Worm (Caenorhabditis elegans) whole organism, late embryonic: ENCODE data around the gene mltn-9.

Source experiments
- C08G9.2 ChIP-seq: sonication (generic microtip); optimal IDR thresholded peaks from 2 replicates; lab custom pipeline; 2016; ENCODE audit warnings: mild to moderate bottlenecking, missing genetic modification characterization, moderate library complexity, missing compliant biosample characterization
- K09A11.1 ChIP-seq: sonication (generic microtip); optimal IDR thresholded peaks from 2 replicates; lab custom pipeline; 2017; ENCODE audit warnings: antibody characterized with exemption, mild to moderate bottlenecking, missing genetic modification characterization, missing compliant biosample characterization; ENCODE audit not compliant: insufficient read depth
- Y22D7AL.16 ChIP-seq: sonication (generic microtip); optimal IDR thresholded peaks from 2 replicates; lab custom pipeline; 2016; ENCODE audit warnings: missing genetic modification characterization, missing compliant biosample characterization
- ahr-1 ChIP-seq: sonication (generic microtip); optimal IDR thresholded peaks from 2 replicates; lab custom pipeline; 2016; ENCODE audit warnings: missing genetic modification characterization, missing compliant biosample characterization
- ama-1 ChIP-seq: fragments of 150-350 bp; optimal IDR thresholded peaks from 2 replicates; lab custom pipeline; 2014
- ceh-14 ChIP-seq: sonication (generic microtip); optimal IDR thresholded peaks from 2 replicates; lab custom pipeline; 2016; ENCODE audit warnings: missing genotype, missing genetic modification characterization, missing compliant biosample characterization
- ceh-18 ChIP-seq: sonication (generic microtip); optimal IDR thresholded peaks from 2 replicates; lab custom pipeline; 2016; ENCODE audit warnings: missing genetic modification characterization, missing compliant biosample characterization
- ceh-19 ChIP-seq: fragments of 200-800 bp; sonication (Bioruptor generic); optimal IDR thresholded peaks from 2 replicates; lab custom pipeline; 2018; ENCODE audit warnings: mild to moderate bottlenecking, missing genetic modification characterization, missing compliant biosample characterization
- ceh-22 ChIP-seq: sonication (generic microtip); optimal IDR thresholded peaks from 2 replicates; lab custom pipeline; 2017; ENCODE audit warnings: missing biosample characterization, missing genetic modification characterization
- dve-1 ChIP-seq: sonication (generic microtip); optimal IDR thresholded peaks from 2 replicates; lab custom pipeline; 2017; ENCODE audit warnings: antibody characterized with exemption, mild to moderate bottlenecking, missing genetic modification characterization, missing compliant biosample characterization
- elt-2 ChIP-seq: sonication (generic microtip); optimal IDR thresholded peaks from 2 replicates; lab custom pipeline; 2016; ENCODE audit warnings: missing genetic modification reagents, missing genetic modification characterization, missing compliant biosample characterization
- elt-4 ChIP-seq: sonication (generic microtip); optimal IDR thresholded peaks from 2 replicates; lab custom pipeline; 2016; ENCODE audit warnings: missing genetic modification characterization, missing compliant biosample characterization
- eyg-1 ChIP-seq: sonication (generic microtip); optimal IDR thresholded peaks from 2 replicates; lab custom pipeline; 2016; ENCODE audit warnings: missing genotype, missing genetic modification characterization, missing compliant biosample characterization
- fax-1 ChIP-seq: sonication (generic microtip); optimal IDR thresholded peaks from 2 replicates; lab custom pipeline; 2016; ENCODE audit warnings: missing genotype, missing genetic modification characterization, missing compliant biosample characterization
- gmeb-2 ChIP-seq: sonication (generic microtip); optimal IDR thresholded peaks from 2 replicates; lab custom pipeline; 2016; ENCODE audit warnings: missing genetic modification characterization, inconsistent platforms, missing compliant biosample characterization
- hlh-13 ChIP-seq: fragments of 200-800 bp; sonication (Bioruptor generic); optimal IDR thresholded peaks from 2 replicates; lab custom pipeline; 2018; ENCODE audit warnings: mild to moderate bottlenecking, missing genetic modification characterization, missing compliant biosample characterization
- hlh-15 ChIP-seq: sonication (generic microtip); optimal IDR thresholded peaks from 2 replicates; lab custom pipeline; 2016; ENCODE audit warnings: missing genetic modification characterization, missing compliant biosample characterization
- hlh-30 ChIP-seq: sonication (generic microtip); optimal IDR thresholded peaks from 2 replicates; lab custom pipeline; 2017; ENCODE audit warnings: antibody characterized with exemption, missing genetic modification characterization, missing compliant biosample characterization; ENCODE audit not compliant: insufficient read depth
- hlh-6 ChIP-seq: sonication (generic microtip); optimal IDR thresholded peaks from 2 replicates; lab custom pipeline; 2016; ENCODE audit warnings: missing genotype, missing genetic modification characterization, missing compliant biosample characterization
- lim-6 ChIP-seq: sonication (generic microtip); optimal IDR thresholded peaks from 2 replicates; lab custom pipeline; 2016; ENCODE audit warnings: missing genetic modification characterization, missing compliant biosample characterization
- lin-11 ChIP-seq: fragments of 200-800 bp; sonication (Bioruptor generic); optimal IDR thresholded peaks from 2 replicates; lab custom pipeline; 2018; ENCODE audit warnings: mild to moderate bottlenecking, missing genetic modification characterization, missing compliant biosample characterization
- nfya-1 ChIP-seq: sonication (generic microtip); optimal IDR thresholded peaks from 2 replicates; lab custom pipeline; 2017; ENCODE audit warnings: missing genetic modification characterization, mild to moderate bottlenecking, missing compliant biosample characterization, antibody characterized with exemption, moderate library complexity
- nhr-11 ChIP-seq: fragments of 150-350 bp; optimal IDR thresholded peaks from 2 replicates; lab custom pipeline; 2014; ENCODE audit warnings: missing biosample characterization, missing genetic modification characterization
- nhr-232 ChIP-seq: sonication (generic microtip); optimal IDR thresholded peaks from 2 replicates; lab custom pipeline; 2016; ENCODE audit warnings: missing genetic modification characterization, missing compliant biosample characterization
- npax-4 ChIP-seq: sonication (generic microtip); optimal IDR thresholded peaks from 2 replicates; lab custom pipeline; 2016; ENCODE audit warnings: missing genetic modification characterization, missing compliant biosample characterization
- pag-3 ChIP-seq: sonication (generic microtip); optimal IDR thresholded peaks from 2 replicates; lab custom pipeline; 2016; ENCODE audit warnings: missing compliant biosample characterization, missing genetic modification characterization, borderline replicate concordance
- pat-9 ChIP-seq: fragments of 200-800 bp; sonication (Bioruptor generic); optimal IDR thresholded peaks from 2 replicates; lab custom pipeline; 2018; ENCODE audit warnings: mild to moderate bottlenecking, missing genetic modification characterization, moderate library complexity, missing compliant biosample characterization
- pax-1 ChIP-seq: fragments of 150-350 bp; optimal IDR thresholded peaks from 2 replicates; lab custom pipeline; 2014; ENCODE audit warnings: missing biosample characterization, missing genetic modification characterization
- pha-2 ChIP-seq: sonication (generic microtip); optimal IDR thresholded peaks from 2 replicates; lab custom pipeline; 2017; ENCODE audit warnings: mild to moderate bottlenecking, missing genetic modification characterization, missing compliant biosample characterization
- pha-4 ChIP-seq: fragments of 150-350 bp; optimal IDR thresholded peaks from 2 replicates; lab custom pipeline; 2018; ENCODE audit warnings: missing biosample characterization, missing genetic modification reagents, missing genetic modification characterization
- pqm-1 ChIP-seq: sonication (generic microtip); optimal IDR thresholded peaks from 2 replicates; lab custom pipeline; 2016; ENCODE audit warnings: missing genetic modification characterization, missing compliant biosample characterization
- ref-2 ChIP-seq: sonication (generic microtip); optimal IDR thresholded peaks from 2 replicates; lab custom pipeline; 2016; ENCODE audit warnings: missing genetic modification characterization, missing compliant biosample characterization
- rnt-1 ChIP-seq: sonication (generic microtip); optimal IDR thresholded peaks from 2 replicates; lab custom pipeline; 2016; ENCODE audit warnings: missing genetic modification characterization, missing compliant biosample characterization
- sdc-2 ChIP-seq: sonication (generic microtip); optimal IDR thresholded peaks from 2 replicates; lab custom pipeline; 2016; ENCODE audit warnings: missing genotype, missing genetic modification characterization, missing compliant biosample characterization
- sox-2 ChIP-seq: fragments of 200-800 bp; sonication (Bioruptor generic); IDR thresholded peaks from 2 replicates; pipeline ENCODE4 v1.3.6; 2022; ENCODE audit warnings: missing genetic modification reagents, missing genetic modification characterization, missing compliant biosample characterization
- sox-4 ChIP-seq: sonication (generic microtip); optimal IDR thresholded peaks from 2 replicates; lab custom pipeline; 2017; ENCODE audit warnings: mild to moderate bottlenecking, missing genetic modification characterization, inconsistent platforms, missing compliant biosample characterization
- tbx-2 ChIP-seq: sonication (generic microtip); optimal IDR thresholded peaks from 2 replicates; lab custom pipeline; 2016; ENCODE audit warnings: missing genetic modification characterization, missing compliant biosample characterization
- unc-3 ChIP-seq, 2 experiments: fragments of 200-800 bp in 1 of 2; sonication (Bioruptor generic) in 1 of 2; sonication (generic microtip) in 1 of 2; conservative IDR thresholded peaks in 1 of 2; optimal IDR thresholded peaks in 1 of 2; 2 replicates each; pipeline versions ENCODE4 v1.3.6 to Lab custom; 2016 to 2022; ENCODE audit warnings: missing compliant biosample characterization in 2 of 2, missing genetic modification characterization in 2 of 2, missing genetic modification reagents in 1 of 2
- unc-42 ChIP-seq: sonication (generic microtip); optimal IDR thresholded peaks from 2 replicates; lab custom pipeline; 2016; ENCODE audit warnings: missing genotype, missing genetic modification characterization, missing compliant biosample characterization
- unc-55 ChIP-seq: sonication (generic microtip); optimal IDR thresholded peaks from 2 replicates; lab custom pipeline; 2017; ENCODE audit warnings: missing biosample characterization, missing genetic modification reagents, missing genetic modification characterization
- ztf-16 ChIP-seq: sonication (generic microtip); optimal IDR thresholded peaks from 2 replicates; lab custom pipeline; 2017; ENCODE audit warnings: missing genetic modification characterization, missing compliant biosample characterization

Gene mltn-9

DNA sequence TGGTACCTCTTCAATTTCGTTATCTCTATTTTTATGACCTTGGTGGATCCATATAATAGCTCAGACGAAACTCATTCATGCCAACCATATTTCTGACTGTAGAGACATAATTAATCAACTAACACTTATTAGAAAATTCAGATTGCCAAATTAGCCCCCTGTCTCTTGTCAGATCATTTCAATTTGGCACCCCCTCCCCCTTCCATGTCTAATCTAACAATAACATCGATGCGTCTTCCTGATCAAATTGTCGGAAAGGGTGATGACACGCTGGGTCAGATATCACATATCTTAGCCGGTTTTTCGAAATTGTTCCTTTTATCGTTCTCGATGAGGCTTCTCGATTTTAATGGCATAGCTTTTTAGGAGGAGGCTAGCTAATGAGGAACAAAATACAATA is 4.5 kb upstream of the mltn-9 start:
- no peak for TF ChIP-seq lin-11 (tag; lab: Kevin White, UChicago)
- TF ChIP-seq C08G9.2 (tag; lab: Kevin White, UChicago): no peak
- TF ChIP-seq pax-1 (tag; lab: Kevin White, UChicago): no peak
- TF ChIP-seq eyg-1 (tag; lab: Kevin White, UChicago): no peak
- TF ChIP-seq Y22D7AL.16 (tag; lab: Kevin White, UChicago): no peak
- no peak for TF ChIP-seq sox-2 (GFP tag; lab: Robert Waterston, UW)
- TF ChIP-seq ceh-18: no peak
- no peak for TF ChIP-seq hlh-13
- TF ChIP-seq ama-1 (lab: Kevin White, UChicago): no peak
- TF ChIP-seq npax-4 (tag; lab: Kevin White, UChicago): no peak
- no peak for TF ChIP-seq ref-2 (tag; lab: Kevin White, UChicago)
- TF ChIP-seq hlh-30 (tag; lab: Kevin White, UChicago): no peak
- TF ChIP-seq unc-3 (GFP tag; conservative IDR thresholded peaks at IDR 0.05; lab: Robert Waterston, UW): no peak
- TF ChIP-seq unc-3 (tag; optimal IDR thresholded peaks at IDR 0.05; lab: Kevin White, UChicago): no peak
- no peak for TF ChIP-seq fax-1 (tag; lab: Kevin White, UChicago)
- no peak for TF ChIP-seq lim-6
- TF ChIP-seq elt-4 (tag; lab: Kevin White, UChicago): no peak
- no peak for TF ChIP-seq dve-1 (tag; lab: Kevin White, UChicago)
- TF ChIP-seq nfya-1: no peak

DNA sequence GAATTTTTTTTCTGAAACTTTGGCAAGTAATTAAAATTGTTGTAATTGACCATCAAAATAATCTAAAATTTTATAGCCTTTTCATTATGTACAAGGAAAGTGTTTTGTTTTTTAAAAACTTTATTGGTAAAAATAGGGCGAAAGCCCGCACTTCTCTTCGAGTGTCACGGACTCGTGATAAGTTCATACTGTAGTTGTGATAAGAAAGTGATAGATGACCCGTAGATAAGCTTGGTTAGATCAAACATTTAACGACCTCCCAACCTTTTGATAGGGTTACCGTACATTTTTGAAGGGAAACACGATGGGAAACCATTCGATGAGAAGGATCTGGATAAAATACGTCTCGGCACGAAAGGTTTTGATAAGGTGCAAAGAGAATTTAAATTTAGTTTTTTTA is 567 bp downstream of the mltn-9 start:
- TF ChIP-seq Y22D7AL.16 (tag; lab: Kevin White, UChicago): no peak
- peak; percentile 80 for TF ChIP-seq elt-2 (tag; lab: Kevin White, UChicago)
- TF ChIP-seq pha-4 (tag; lab: Kevin White, UChicago): no peak
- no peak for TF ChIP-seq pat-9 (tag; lab: Kevin White, UChicago)
- no peak for TF ChIP-seq nhr-11 (tag; lab: Kevin White, UChicago)
- no peak for TF ChIP-seq dve-1 (tag; lab: Kevin White, UChicago)
- no peak for TF ChIP-seq nhr-232 (tag; lab: Kevin White, UChicago)
- TF ChIP-seq, all 69 proteins: peak for 1

- no peak for TF ChIP-seq unc-42 (tag; lab: Kevin White, UChicago)
- no peak for TF ChIP-seq pha-2
- no peak for TF ChIP-seq ceh-19
- TF ChIP-seq ref-2 (tag; lab: Kevin White, UChicago): no peak
- TF ChIP-seq sox-4 (tag; lab: Kevin White, UChicago): no peak
- TF ChIP-seq pag-3: no peak
- TF ChIP-seq rnt-1 (tag; lab: Kevin White, UChicago): no peak
- no peak for TF ChIP-seq pha-4 (tag; lab: Kevin White, UChicago)
- TF ChIP-seq ceh-18: no peak
- TF ChIP-seq lim-6: no peak
- TF ChIP-seq tbx-2 (tag; lab: Kevin White, UChicago): no peak
- TF ChIP-seq, all 69 proteins: peak for 0
Measured at ce11 chrII:14616927-14617326, 1.1 kb downstream of the mltn-9 start.

ce11 chrII:14618158-14618557 is 2.3 kb downstream of the mltn-9 start:
- TF ChIP-seq ceh-22 (tag; lab: Kevin White, UChicago) (no peak), pqm-1 (tag; lab: Kevin White, UChicago) (no peak), gmeb-2 (tag; lab: Kevin White, UChicago) (no peak), ceh-14 (no peak), hlh-15 (no peak), ama-1 (lab: Kevin White, UChicago) (no peak), ztf-16 (no peak), K09A11.1 (tag; lab: Kevin White, UChicago) (no peak), unc-55 (GFP tag; lab: Kevin White, UChicago) (no peak), dve-1 (tag; lab: Kevin White, UChicago) (no peak), hlh-6 (tag; lab: Kevin White, UChicago) (no peak), lim-6 (no peak), pag-3 (no peak), nhr-232 (tag; lab: Kevin White, UChicago) (no peak), ahr-1 (tag; lab: Kevin White, UChicago) (no peak), lin-11 (tag; lab: Kevin White, UChicago) (no peak), sdc-2 (tag; lab: Kevin White, UChicago) (no peak), npax-4 (tag; lab: Kevin White, UChicago) (no peak), Y22D7AL.16 (tag; lab: Kevin White, UChicago) (no peak)
